Worm (Caenorhabditis elegans): ENCODE measurements around the gene R102.4.

Gene R102.4

ce11 chrIV:10711729-10712128 is 16.6 kb upstream of the R102.4 start, which contains the start of gene glb-21:
TSS of gene glb-21 (minus strand) at chrIV:10711794.
- TF ChIP-seq lin-54 (GFP tag; optimal IDR thresholded peaks at IDR 0.05) (no peak), lin-26 (GFP tag; IDR thresholded peaks at IDR 0.05) (no peak), ceh-40 (GFP tag; IDR thresholded peaks at IDR 0.05) (no peak), athp-1 (tag; optimal IDR thresholded peaks at IDR 0.05) (no peak), somi-1 (GFP tag; optimal IDR thresholded peaks at IDR 0.05) (no peak), nhr-27 (tag; optimal IDR thresholded peaks at IDR 0.05) (no peak), ceh-100 (GFP tag; IDR thresholded peaks at IDR 0.05) (no peak), aptf-3 (GFP tag; IDR thresholded peaks at IDR 0.05) (no peak), mes-4 (tag; optimal IDR thresholded peaks at IDR 0.05) (no peak), him-1 (tag; optimal IDR thresholded peaks at IDR 0.05) (no peak), C06A6.2 (GFP tag; conservative IDR thresholded peaks at IDR 0.05) (no peak), ztf-6 (GFP tag; IDR thresholded peaks at IDR 0.05) (no peak)

ce11 chrIV:10706090-10706489 is 11.0 kb upstream of the R102.4 start, which contains the start of gene R102.6:
TSS of gene R102.6 (minus strand) at chrIV:10706190.
- no peak for TF ChIP-seq mxl-1 (tag; optimal IDR thresholded peaks at IDR 0.05)
- TF ChIP-seq B0261.1 (tag; optimal IDR thresholded peaks at IDR 0.05): no peak
- TF ChIP-seq aptf-2 (GFP tag; conservative IDR thresholded peaks at IDR 0.05): no peak
- no peak for TF ChIP-seq lin-26 (GFP tag; IDR thresholded peaks at IDR 0.05)
- no peak for TF ChIP-seq cebp-1 (GFP tag; IDR thresholded peaks at IDR 0.05)
- TF ChIP-seq cebp-1 (tag; optimal IDR thresholded peaks at IDR 0.05): no peak
- TF ChIP-seq tbx-9 (tag; optimal IDR thresholded peaks at IDR 0.05; ENCODE audit: borderline replicate concordance): no peak
- TF ChIP-seq ccch-3 (GFP tag; optimal IDR thresholded peaks at IDR 0.05): no peak
- TF ChIP-seq ztf-22 (GFP tag; optimal IDR thresholded peaks at IDR 0.05): no peak

ce11 chrIV:10705176-10705575 is 10.1 kb upstream of the R102.4 start, which contains the start of gene R102.10:
TSS of gene R102.10 (plus strand) at chrIV:10705476.
- TF ChIP-seq atf-7 (tag; optimal IDR thresholded peaks at IDR 0.05) (no peak), nfya-2 (GFP tag; IDR thresholded peaks at IDR 0.05) (no peak)

- TF ChIP-seq somi-1 (GFP tag; optimal IDR thresholded peaks at IDR 0.05): peak; percentile 5
- TF ChIP-seq Y56A3A.18 (GFP tag; IDR thresholded peaks at IDR 0.05): no peak
- no peak for TF ChIP-seq nhr-80 (tag; optimal IDR thresholded peaks at IDR 0.05)
- TF ChIP-seq lsl-1 (GFP tag; optimal IDR thresholded peaks at IDR 0.05): no peak
- TF ChIP-seq Y67H2A.10 (GFP tag; conservative IDR thresholded peaks at IDR 0.05): no peak
These were observed 6.9 kb upstream of the R102.4 start for ce11 chrIV:10701866-10702458.

ce11 chrIV:10699660-10700059 is 4.6 kb upstream of the R102.4 start, which contains the start of gene R102.11:
TSS of gene R102.11 (minus strand) at chrIV:10699760.
- no peak for TF ChIP-seq zfh-2 (GFP tag; conservative IDR thresholded peaks at IDR 0.05)
- TF ChIP-seq bed-1 (GFP tag; IDR thresholded peaks at IDR 0.05): no peak
- no peak for TF ChIP-seq attf-6 (GFP tag; IDR thresholded peaks at IDR 0.05)
- TF ChIP-seq ztf-18 (tag; optimal IDR thresholded peaks at IDR 0.05): no peak
- TF ChIP-seq ceh-27 (GFP tag; optimal IDR thresholded peaks at IDR 0.05): no peak
- no peak for TF ChIP-seq hlh-26 (GFP tag; conservative IDR thresholded peaks at IDR 0.05)
- no peak for TF ChIP-seq let-607 (tag; optimal IDR thresholded peaks at IDR 0.05)
- no peak for TF ChIP-seq ceh-58 (GFP tag; IDR thresholded peaks at IDR 0.05)

All from whole organism, young adult.